Fruit fly (Drosophila melanogaster) whole organism, wandering third instar larva: ENCODE data around the gene wts.

Source experiments
- CG9705 ChIP-seq: fragments of 200-800 bp; sonication (Bioruptor generic); optimal IDR thresholded peaks from 2 replicates; lab custom pipeline; 2018; ENCODE audit warnings: missing biosample characterization, mild to moderate bottlenecking, missing genetic modification characterization
- CrebA ChIP-seq: fragments of 200-800 bp; sonication (Bioruptor generic); optimal IDR thresholded peaks from 2 replicates; lab custom pipeline; 2016; ENCODE audit warnings: missing biosample characterization, mild to moderate bottlenecking, missing genetic modification characterization, borderline replicate concordance
- Dfd ChIP-seq: fragments of >200 bp; optimal IDR thresholded peaks from 2 replicates; lab custom pipeline; 2017; ENCODE audit warnings: missing biosample characterization, missing genetic modification characterization
- Dif ChIP-seq: fragments of 200-275, 200-300 bp; sonication (Bioruptor generic); optimal IDR thresholded peaks from 2 replicates; lab custom pipeline; 2018; ENCODE audit warnings: missing biosample characterization, missing genetic modification characterization; ENCODE audit not compliant: partially characterized antibody
- HLH106 ChIP-seq: fragments of 200-800 bp; optimal IDR thresholded peaks from 3 replicates; lab custom pipeline; 2019; ENCODE audit warnings: missing biosample characterization, mild to moderate bottlenecking, missing genetic modification characterization, moderate library complexity
- Hnf4 ChIP-seq: fragments of 200-800 bp; sonication (Bioruptor generic); optimal IDR thresholded peaks from 2 replicates; lab custom pipeline; 2016; ENCODE audit warnings: missing biosample characterization, mild to moderate bottlenecking, missing genetic modification characterization
- Hr78 ChIP-seq: fragments of >200 bp; optimal IDR thresholded peaks from 2 replicates; lab custom pipeline; 2017; ENCODE audit warnings: missing biosample characterization, missing genetic modification characterization
- Hr83 ChIP-seq: fragments of 200-300 bp; sonication (Bioruptor generic); optimal IDR thresholded peaks from 2 replicates; lab custom pipeline; 2016; ENCODE audit warnings: missing biosample characterization, mild to moderate bottlenecking, missing genetic modification characterization, moderate library complexity; ENCODE audit not compliant: poor library complexity, severe bottlenecking
- Mio ChIP-seq: sonication (Bioruptor generic); optimal IDR thresholded peaks from 2 replicates; lab custom pipeline; 2016; ENCODE audit warnings: missing biosample characterization, missing genetic modification characterization
- Myc ChIP-seq: fragments of >200 bp; optimal IDR thresholded peaks from 2 replicates; lab custom pipeline; 2017
- N ChIP-seq: fragments of >200 bp; optimal IDR thresholded peaks from 2 replicates; lab custom pipeline; 2018; ENCODE audit warnings: missing biosample characterization, missing external identifiers, missing genetic modification characterization
- Rel ChIP-seq, 2 experiments: fragments of 200-800 bp; sonication (Bioruptor generic) in 1 of 2; optimal IDR thresholded peaks; 2 replicates in 1 of 2; 3 replicates in 1 of 2; lab custom pipeline; 2016 to 2019; ENCODE audit warnings: mild to moderate bottlenecking in 2 of 2, missing biosample characterization in 2 of 2, missing genetic modification characterization in 2 of 2, moderate library complexity in 1 of 2
- Sp1 ChIP-seq: fragments of 200-800 bp; sonication (Bioruptor generic); optimal IDR thresholded peaks from 3 replicates; lab custom pipeline; 2019; ENCODE audit warnings: missing biosample characterization, mild to moderate bottlenecking, missing genetic modification characterization, moderate library complexity
- Vsx2 ChIP-seq: fragments of 200-300, 225-300 bp; sonication (Bioruptor generic); optimal IDR thresholded peaks from 2 replicates; lab custom pipeline; 2018; ENCODE audit warnings: missing biosample characterization, missing genetic modification characterization; ENCODE audit not compliant: partially characterized antibody
- br ChIP-seq: fragments of 200-800 bp; sonication (Bioruptor generic); optimal IDR thresholded peaks from 2 replicates; lab custom pipeline; 2016; ENCODE audit warnings: missing biosample characterization, missing genetic modification characterization
- dl ChIP-seq, 2 experiments: fragments of 175-275, 200-275 bp in 1 of 2; fragments of 200-275 bp in 1 of 2; sonication (Bioruptor generic); optimal IDR thresholded peaks; lab custom pipeline; 2018; ENCODE audit warnings: mild to moderate bottlenecking in 2 of 2, missing biosample characterization in 2 of 2, missing genetic modification characterization in 2 of 2, moderate library complexity in 2 of 2; ENCODE audit not compliant: partially characterized antibody in 2 of 2, insufficient read depth in 1 of 2
- dsf ChIP-seq: sonication (Bioruptor generic); optimal IDR thresholded peaks from 2 replicates; lab custom pipeline; 2016; ENCODE audit warnings: missing biosample characterization, missing genetic modification characterization, borderline replicate concordance
- ey ChIP-seq: fragments of 200-800 bp; sonication (Bioruptor generic); optimal IDR thresholded peaks from 2 replicates; lab custom pipeline; 2016; ENCODE audit warnings: missing biosample characterization, missing genetic modification characterization
- foxo ChIP-seq, 2 experiments: fragments of 200-800 bp; sonication (Bioruptor generic); optimal IDR thresholded peaks; 2 replicates in 1 of 2; 3 replicates in 1 of 2; lab custom pipeline; 2016 to 2017; ENCODE audit warnings: missing biosample characterization in 2 of 2, missing genetic modification characterization in 2 of 2
- h ChIP-seq: fragments of 200-800 bp; sonication (Bioruptor generic); optimal IDR thresholded peaks from 3 replicates; lab custom pipeline; 2016; ENCODE audit warnings: missing biosample characterization, mild to moderate bottlenecking, missing genetic modification characterization
- lola ChIP-seq: fragments of >200 bp; optimal IDR thresholded peaks from 2 replicates; lab custom pipeline; 2017; ENCODE audit warnings: missing biosample characterization, missing genetic modification characterization
- pan ChIP-seq: fragments of >200 bp; optimal IDR thresholded peaks from 2 replicates; lab custom pipeline; 2017
- psq ChIP-seq: fragments of 200-800 bp; sonication (Bioruptor generic); optimal IDR thresholded peaks from 3 replicates; lab custom pipeline; 2017; ENCODE audit warnings: missing biosample characterization, mild to moderate bottlenecking, missing genetic modification characterization, moderate library complexity
- sv ChIP-seq: fragments of 200-800 bp; sonication (Bioruptor generic); optimal IDR thresholded peaks from 3 replicates; lab custom pipeline; 2016; ENCODE audit warnings: missing biosample characterization, missing genetic modification characterization
- tai ChIP-seq: sonication (Bioruptor generic); optimal IDR thresholded peaks from 2 replicates; lab custom pipeline; 2016; ENCODE audit warnings: missing biosample characterization, missing genetic modification characterization
- usp ChIP-seq: fragments of >200 bp; optimal IDR thresholded peaks from 2 replicates; lab custom pipeline; 2017; ENCODE audit warnings: missing biosample characterization, missing genetic modification characterization

Gene wts

DNA sequence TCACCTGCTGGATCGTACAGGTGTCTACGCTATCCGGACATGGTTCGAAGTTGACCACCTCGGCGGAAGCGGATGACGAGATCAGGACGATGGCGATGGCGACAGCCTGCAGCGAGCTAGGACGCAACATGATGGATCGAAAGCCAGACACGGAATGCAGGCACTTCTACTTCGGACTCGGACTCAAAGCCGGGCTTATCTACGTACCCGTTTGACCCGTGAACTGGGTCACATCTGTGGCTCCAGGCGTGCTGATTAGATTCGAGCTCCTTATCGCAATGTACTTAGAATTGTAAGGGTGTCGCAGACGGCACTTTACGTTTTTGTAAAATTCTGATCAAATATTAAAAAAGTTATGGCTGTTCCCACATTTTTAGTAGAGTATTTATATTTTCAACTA lies 61.3 kb downstream of the wts start, which contains the start of gene Npc2g:
Npc2g (minus strand) TSS at position 160 of the 400 bp plus-strand sequence.
- no peak for TF ChIP-seq psq
- TF ChIP-seq Hnf4: no peak
- no peak for TF ChIP-seq Hr83 (GFP tag; lab: Kevin White, UChicago)
- TF ChIP-seq Dfd (GFP tag; lab: Kevin White, UChicago): no peak

dm6 chr3R:30742580-30742979 lies 63.8 kb downstream of the wts start, which contains the start of gene CG15543:
TSS of gene CG15543 (plus strand) at chr3R:30742880.
- TF ChIP-seq Hr78: no peak
- TF ChIP-seq ey (GFP tag; lab: Kevin White, UChicago): no peak
- no peak for TF ChIP-seq dsf
- TF ChIP-seq pan (lab: Kevin White, UChicago): no peak
- TF ChIP-seq br (GFP tag; lab: Kevin White, UChicago): no peak
- no peak for TF ChIP-seq Rel (GFP tag; optimal IDR thresholded peaks at IDR 0.05; lab: Kevin White, UChicago)
- no peak for TF ChIP-seq Rel (tag; optimal IDR thresholded peaks at IDR 0.05; lab: Kevin White, UChicago)
- TF ChIP-seq h (GFP tag; lab: Kevin White, UChicago): no peak
- TF ChIP-seq tai (GFP tag; lab: Kevin White, UChicago): no peak
- TF ChIP-seq Sp1: no peak
- no peak for TF ChIP-seq Dfd (GFP tag; lab: Kevin White, UChicago)
- TF ChIP-seq Vsx2: no peak
- no peak for TF ChIP-seq CG9705 (GFP tag; lab: Kevin White, UChicago)
- TF ChIP-seq usp (GFP tag; lab: Kevin White, UChicago): no peak
- TF ChIP-seq HLH106 (tag; lab: Kevin White, UChicago): no peak
- TF ChIP-seq dl (GFP tag; optimal IDR thresholded peaks at IDR 0.05; lab: Kevin White, UChicago; ENCODE audit: insufficient read depth in 1 of 2, partially characterized antibody in 2 of 2): no peak
- no peak for TF ChIP-seq foxo (GFP tag; optimal IDR thresholded peaks at IDR 0.05; lab: Kevin White, UChicago)

- TF ChIP-seq CG9705 (GFP tag; lab: Kevin White, UChicago) (no peak), Mio (GFP tag; lab: Kevin White, UChicago) (no peak), N (GFP tag; lab: Kevin White, UChicago) (no peak), tai (GFP tag; lab: Kevin White, UChicago) (no peak), sv (GFP tag; lab: Kevin White, UChicago) (no peak), Myc (lab: Kevin White, UChicago) (no peak), Rel (GFP tag; optimal IDR thresholded peaks at IDR 0.05; lab: Kevin White, UChicago) (no peak), Rel (tag; optimal IDR thresholded peaks at IDR 0.05; lab: Kevin White, UChicago) (no peak), Hr83 (GFP tag; lab: Kevin White, UChicago) (no peak), CrebA (GFP tag; lab: Kevin White, UChicago) (no peak), Dif (GFP tag; lab: Kevin White, UChicago) (no peak), lola (GFP tag; lab: Kevin White, UChicago) (no peak)
Observed at dm6 chr3R:30741371-30741770, 65.0 kb downstream of the wts start.
